Fruit fly (Drosophila melanogaster) whole organism, wandering third instar larva: Measurements from ENCODE around the gene mge.

Experiments used
- Abd-B ChIP-seq: fragments of >200 bp; optimal IDR thresholded peaks from 2 replicates; lab custom pipeline; 2017; ENCODE audit warnings: missing biosample characterization, missing genetic modification characterization
- CG32264 ChIP-seq: fragments of 200-800 bp; sonication (Bioruptor generic); optimal IDR thresholded peaks from 2 replicates; lab custom pipeline; 2016; ENCODE audit warnings: missing biosample characterization, missing genetic modification characterization
- CG9705 ChIP-seq: fragments of 200-800 bp; sonication (Bioruptor generic); optimal IDR thresholded peaks from 2 replicates; lab custom pipeline; 2018; ENCODE audit warnings: missing biosample characterization, mild to moderate bottlenecking, missing genetic modification characterization
- CrebA ChIP-seq: fragments of 200-800 bp; sonication (Bioruptor generic); optimal IDR thresholded peaks from 2 replicates; lab custom pipeline; 2016; ENCODE audit warnings: missing biosample characterization, mild to moderate bottlenecking, missing genetic modification characterization, borderline replicate concordance
- Dfd ChIP-seq: fragments of >200 bp; optimal IDR thresholded peaks from 2 replicates; lab custom pipeline; 2017; ENCODE audit warnings: missing biosample characterization, missing genetic modification characterization
- Dif ChIP-seq: fragments of 200-275, 200-300 bp; sonication (Bioruptor generic); optimal IDR thresholded peaks from 2 replicates; lab custom pipeline; 2018; ENCODE audit warnings: missing biosample characterization, missing genetic modification characterization; ENCODE audit not compliant: partially characterized antibody
- GATAd ChIP-seq: sonication (Bioruptor generic); optimal IDR thresholded peaks from 2 replicates; lab custom pipeline; 2016; ENCODE audit warnings: missing biosample characterization, missing genetic modification characterization
- HLH106 ChIP-seq: fragments of 200-800 bp; optimal IDR thresholded peaks from 3 replicates; lab custom pipeline; 2019; ENCODE audit warnings: missing biosample characterization, mild to moderate bottlenecking, missing genetic modification characterization, moderate library complexity
- Hnf4 ChIP-seq: fragments of 200-800 bp; sonication (Bioruptor generic); optimal IDR thresholded peaks from 2 replicates; lab custom pipeline; 2016; ENCODE audit warnings: missing biosample characterization, mild to moderate bottlenecking, missing genetic modification characterization
- Hr78 ChIP-seq: fragments of >200 bp; optimal IDR thresholded peaks from 2 replicates; lab custom pipeline; 2017; ENCODE audit warnings: missing biosample characterization, missing genetic modification characterization
- Hr83 ChIP-seq: fragments of 200-300 bp; sonication (Bioruptor generic); optimal IDR thresholded peaks from 2 replicates; lab custom pipeline; 2016; ENCODE audit warnings: missing biosample characterization, mild to moderate bottlenecking, missing genetic modification characterization, moderate library complexity; ENCODE audit not compliant: poor library complexity, severe bottlenecking
- Jra ChIP-seq: sonication (Bioruptor generic); optimal IDR thresholded peaks from 2 replicates; lab custom pipeline; 2016; ENCODE audit warnings: missing biosample characterization, missing genetic modification characterization
- Mio ChIP-seq: sonication (Bioruptor generic); optimal IDR thresholded peaks from 2 replicates; lab custom pipeline; 2016; ENCODE audit warnings: missing biosample characterization, missing genetic modification characterization
- Myc ChIP-seq: fragments of >200 bp; optimal IDR thresholded peaks from 2 replicates; lab custom pipeline; 2017
- N ChIP-seq: fragments of >200 bp; optimal IDR thresholded peaks from 2 replicates; lab custom pipeline; 2018; ENCODE audit warnings: missing biosample characterization, missing external identifiers, missing genetic modification characterization
- OdsH ChIP-seq: fragments of 200-800 bp; sonication (Bioruptor generic); optimal IDR thresholded peaks from 2 replicates; lab custom pipeline; 2016; ENCODE audit warnings: missing biosample characterization, mild to moderate bottlenecking, missing genetic modification characterization
- Rel ChIP-seq, 2 experiments: fragments of 200-800 bp; sonication (Bioruptor generic) in 1 of 2; optimal IDR thresholded peaks; 2 replicates in 1 of 2; 3 replicates in 1 of 2; lab custom pipeline; 2016 to 2019; ENCODE audit warnings: mild to moderate bottlenecking in 2 of 2, missing biosample characterization in 2 of 2, missing genetic modification characterization in 2 of 2, moderate library complexity in 1 of 2
- Sp1 ChIP-seq: fragments of 200-800 bp; sonication (Bioruptor generic); optimal IDR thresholded peaks from 3 replicates; lab custom pipeline; 2019; ENCODE audit warnings: missing biosample characterization, mild to moderate bottlenecking, missing genetic modification characterization, moderate library complexity
- Vsx2 ChIP-seq: fragments of 200-300, 225-300 bp; sonication (Bioruptor generic); optimal IDR thresholded peaks from 2 replicates; lab custom pipeline; 2018; ENCODE audit warnings: missing biosample characterization, missing genetic modification characterization; ENCODE audit not compliant: partially characterized antibody
- br ChIP-seq: fragments of 200-800 bp; sonication (Bioruptor generic); optimal IDR thresholded peaks from 2 replicates; lab custom pipeline; 2016; ENCODE audit warnings: missing biosample characterization, missing genetic modification characterization
- brk ChIP-seq: fragments of 200-800 bp; sonication (Bioruptor generic); optimal IDR thresholded peaks from 2 replicates; lab custom pipeline; 2016; ENCODE audit warnings: missing biosample characterization, mild to moderate bottlenecking, missing genetic modification characterization
- dl ChIP-seq, 2 experiments: fragments of 175-275, 200-275 bp in 1 of 2; fragments of 200-275 bp in 1 of 2; sonication (Bioruptor generic); optimal IDR thresholded peaks; lab custom pipeline; 2018; ENCODE audit warnings: mild to moderate bottlenecking in 2 of 2, missing biosample characterization in 2 of 2, missing genetic modification characterization in 2 of 2, moderate library complexity in 2 of 2; ENCODE audit not compliant: partially characterized antibody in 2 of 2, insufficient read depth in 1 of 2
- dmrt93B ChIP-seq: fragments of 200-800 bp; sonication (Bioruptor generic); optimal IDR thresholded peaks from 2 replicates; lab custom pipeline; 2018; ENCODE audit warnings: missing biosample characterization, mild to moderate bottlenecking, missing genetic modification characterization
- dsf ChIP-seq: sonication (Bioruptor generic); optimal IDR thresholded peaks from 2 replicates; lab custom pipeline; 2016; ENCODE audit warnings: missing biosample characterization, missing genetic modification characterization, borderline replicate concordance
- ey ChIP-seq: fragments of 200-800 bp; sonication (Bioruptor generic); optimal IDR thresholded peaks from 2 replicates; lab custom pipeline; 2016; ENCODE audit warnings: missing biosample characterization, missing genetic modification characterization
- foxo ChIP-seq, 2 experiments: fragments of 200-800 bp; sonication (Bioruptor generic); optimal IDR thresholded peaks; 2 replicates in 1 of 2; 3 replicates in 1 of 2; lab custom pipeline; 2016 to 2017; ENCODE audit warnings: missing biosample characterization in 2 of 2, missing genetic modification characterization in 2 of 2
- fru ChIP-seq: fragments of 200-800 bp; sonication (Bioruptor generic); optimal IDR thresholded peaks from 3 replicates; lab custom pipeline; 2016; ENCODE audit warnings: missing biosample characterization, mild to moderate bottlenecking, missing genetic modification characterization
- h ChIP-seq: fragments of 200-800 bp; sonication (Bioruptor generic); optimal IDR thresholded peaks from 3 replicates; lab custom pipeline; 2016; ENCODE audit warnings: missing biosample characterization, mild to moderate bottlenecking, missing genetic modification characterization
- jim ChIP-seq: fragments of 175-275, 200-325 bp; sonication (Bioruptor generic); optimal IDR thresholded peaks from 2 replicates; lab custom pipeline; 2016; ENCODE audit warnings: missing biosample characterization, mild to moderate bottlenecking, missing genetic modification characterization
- lola ChIP-seq: fragments of >200 bp; optimal IDR thresholded peaks from 2 replicates; lab custom pipeline; 2017; ENCODE audit warnings: missing biosample characterization, missing genetic modification characterization
- pan ChIP-seq: fragments of >200 bp; optimal IDR thresholded peaks from 2 replicates; lab custom pipeline; 2017
- rgr ChIP-seq: fragments of 200-800 bp; sonication (Bioruptor generic); optimal IDR thresholded peaks from 3 replicates; lab custom pipeline; 2016; ENCODE audit warnings: missing biosample characterization, mild to moderate bottlenecking, missing genetic modification characterization
- sv ChIP-seq: fragments of 200-800 bp; sonication (Bioruptor generic); optimal IDR thresholded peaks from 3 replicates; lab custom pipeline; 2016; ENCODE audit warnings: missing biosample characterization, missing genetic modification characterization
- usp ChIP-seq: fragments of >200 bp; optimal IDR thresholded peaks from 2 replicates; lab custom pipeline; 2017; ENCODE audit warnings: missing biosample characterization, missing genetic modification characterization
- woc ChIP-seq: sonication (Bioruptor generic); optimal IDR thresholded peaks from 2 replicates; lab custom pipeline; 2016; ENCODE audit warnings: missing biosample characterization, mild to moderate bottlenecking, missing genetic modification characterization

Gene mge

DNA sequence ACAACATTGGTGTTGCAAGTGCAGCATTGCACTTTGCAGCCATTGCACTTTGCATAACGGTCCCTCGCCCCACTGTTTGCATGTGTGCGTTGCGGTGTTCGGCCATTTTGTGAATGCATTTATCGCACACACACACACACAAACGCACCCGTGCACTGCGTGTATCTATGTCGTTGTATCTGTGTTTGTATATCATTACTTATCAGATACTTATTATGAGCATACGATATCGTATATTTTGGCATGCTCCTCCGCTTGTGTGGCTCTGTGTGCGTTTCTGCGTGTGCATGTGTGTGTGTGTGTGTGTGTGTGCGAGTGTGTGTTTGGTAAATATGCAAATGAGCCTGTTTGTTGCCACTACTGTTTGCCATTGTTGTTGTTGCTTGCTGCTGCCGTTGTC lies 32.9 kb downstream of the mge start:
- TF ChIP-seq Dfd: peak; percentile 67
- no peak for TF ChIP-seq Sp1 (GFP tag; lab: Kevin White, UChicago)

DNA sequence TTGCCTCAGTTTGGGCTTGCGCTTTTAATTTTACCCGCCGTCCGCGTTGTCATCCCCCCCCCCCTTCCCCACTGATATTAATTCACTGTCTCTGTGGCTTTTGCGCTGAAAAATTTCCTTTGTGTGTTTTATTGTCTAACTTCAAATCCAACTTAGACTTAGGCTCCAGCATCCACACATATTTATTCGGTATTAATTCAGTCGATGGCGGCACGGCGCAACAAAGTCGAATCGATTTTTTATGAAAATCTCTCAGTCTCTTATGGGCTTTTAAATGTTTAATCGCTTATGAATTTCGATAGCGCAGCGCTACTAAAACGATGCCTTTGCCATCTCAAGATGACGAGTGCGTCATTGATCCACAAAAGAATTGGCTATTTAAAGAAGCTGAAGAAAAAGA lies 33.7 kb downstream of the mge start:
- no peak for TF ChIP-seq h
- TF ChIP-seq pan (lab: Kevin White, UChicago): no peak
- no peak for TF ChIP-seq Abd-B (GFP tag; lab: Kevin White, UChicago)
- TF ChIP-seq ey (GFP tag; lab: Kevin White, UChicago): no peak
- TF ChIP-seq fru (GFP tag; lab: Kevin White, UChicago): no peak
- no peak for TF ChIP-seq Vsx2 (GFP tag; lab: Kevin White, UChicago)
- no peak for TF ChIP-seq Rel (GFP tag; optimal IDR thresholded peaks at IDR 0.05; lab: Kevin White, UChicago)
- TF ChIP-seq Rel (tag; optimal IDR thresholded peaks at IDR 0.05; lab: Kevin White, UChicago): no peak
- TF ChIP-seq brk: no peak
- no peak for TF ChIP-seq OdsH (GFP tag; lab: Kevin White, UChicago)
- TF ChIP-seq Myc (lab: Kevin White, UChicago): no peak
- no peak for TF ChIP-seq rgr (GFP tag; lab: Kevin White, UChicago)
- TF ChIP-seq dsf: no peak
- no peak for TF ChIP-seq usp (GFP tag; lab: Kevin White, UChicago)
- no peak for TF ChIP-seq foxo (GFP tag; optimal IDR thresholded peaks at IDR 0.05; lab: Kevin White, UChicago)
- TF ChIP-seq Mio (GFP tag; lab: Kevin White, UChicago): no peak
- no peak for TF ChIP-seq jim (GFP tag; lab: Kevin White, UChicago)
- TF ChIP-seq woc: no peak
- TF ChIP-seq GATAd (GFP tag; lab: Kevin White, UChicago): no peak
- TF ChIP-seq Sp1 (GFP tag; lab: Kevin White, UChicago): no peak
- no peak for TF ChIP-seq N (GFP tag; lab: Kevin White, UChicago)

DNA sequence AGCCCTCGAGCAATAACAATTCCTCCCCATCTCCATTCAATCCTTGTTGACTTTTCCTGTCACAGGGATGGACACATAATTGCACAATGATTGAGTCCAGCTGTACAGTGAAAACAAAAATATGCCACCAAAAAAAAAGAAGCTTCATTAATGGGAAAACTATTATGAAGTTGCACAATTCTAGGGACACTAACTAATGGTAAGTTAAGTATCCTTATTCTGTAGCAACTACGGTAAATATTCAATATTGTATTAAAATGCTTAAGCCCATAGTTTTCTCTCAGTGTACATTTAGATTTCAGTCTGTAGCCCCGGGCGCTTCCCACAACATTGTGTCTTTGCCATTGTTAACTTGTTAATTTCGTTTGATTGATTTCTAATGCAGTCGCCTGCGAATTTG lies 34.7 kb downstream of the mge start:
- TF ChIP-seq sv (GFP tag; lab: Kevin White, UChicago) (peak; percentile 13), foxo (GFP tag; optimal IDR thresholded peaks at IDR 0.05; lab: Kevin White, UChicago) (no peak)

DNA sequence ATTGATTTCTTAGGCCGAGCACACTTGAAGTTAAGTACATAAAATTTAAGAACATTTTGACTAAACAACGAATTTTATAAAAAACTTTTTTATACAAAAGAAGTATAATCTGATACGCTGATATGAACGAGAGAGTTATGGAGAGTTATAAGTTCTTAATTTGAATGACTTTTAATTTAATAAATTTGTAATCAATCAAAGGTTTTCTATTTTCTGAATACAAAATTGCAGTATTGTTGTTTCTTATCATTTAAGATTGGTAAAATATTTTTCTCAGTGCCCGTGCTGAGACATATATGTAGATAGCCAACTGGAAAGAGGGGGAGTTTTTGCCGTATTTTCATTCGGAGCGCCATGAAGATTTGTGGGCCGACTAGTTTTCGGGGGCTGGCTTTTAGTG lies 36.6 kb downstream of the mge start:
- TF ChIP-seq woc: no peak
- no peak for TF ChIP-seq sv (GFP tag; lab: Kevin White, UChicago)
- TF ChIP-seq br (GFP tag; lab: Kevin White, UChicago): no peak
- no peak for TF ChIP-seq Dif (GFP tag; lab: Kevin White, UChicago)
- TF ChIP-seq Jra (GFP tag; lab: Kevin White, UChicago): no peak

DNA sequence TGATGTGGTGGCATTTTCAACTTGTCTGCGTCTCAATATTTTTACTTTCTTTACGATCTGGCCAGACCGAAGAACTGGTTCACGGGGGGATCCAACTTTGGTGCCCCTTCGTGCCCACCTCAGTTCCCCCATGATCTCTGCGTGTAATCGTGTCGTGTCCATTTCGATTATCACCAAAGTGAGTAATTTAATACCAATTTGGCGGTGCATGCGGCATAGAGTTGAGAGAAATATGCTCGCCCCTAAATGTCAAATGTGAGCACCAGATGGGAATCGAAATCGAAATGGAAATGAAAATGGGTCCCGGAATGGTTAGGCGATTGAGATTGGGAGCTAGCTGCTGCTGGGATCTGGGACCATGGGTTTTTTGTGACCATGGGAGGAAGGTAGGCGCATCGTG lies 38.4 kb downstream of the mge start:
- no peak for TF ChIP-seq HLH106
- no peak for TF ChIP-seq Hr83
- no peak for TF ChIP-seq Dfd
- no peak for TF ChIP-seq ey (GFP tag; lab: Kevin White, UChicago)
- TF ChIP-seq Hr78 (GFP tag; lab: Kevin White, UChicago): no peak
- TF ChIP-seq Sp1 (GFP tag; lab: Kevin White, UChicago): no peak

DNA sequence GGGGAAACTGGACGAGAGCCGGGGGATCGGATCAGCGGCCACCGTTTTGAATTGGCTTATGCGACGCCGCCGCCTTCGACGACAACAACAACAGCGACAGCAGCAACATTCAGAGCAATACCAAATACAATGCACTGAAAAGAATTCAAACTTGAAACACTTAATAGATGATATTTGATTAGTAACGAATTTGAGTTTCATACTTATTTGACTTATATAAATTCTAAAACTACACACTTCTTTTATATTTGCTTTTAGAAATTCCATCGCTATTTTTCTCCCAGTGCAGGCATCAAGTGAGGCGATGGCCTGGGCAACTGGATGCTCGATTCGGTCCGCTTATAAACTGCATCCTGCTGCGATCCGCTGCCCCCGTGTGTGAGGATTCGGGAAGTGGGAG lies 41.7 kb downstream of the mge start:
- peak; percentile 83 for TF ChIP-seq fru (GFP tag; lab: Kevin White, UChicago)
- TF ChIP-seq Abd-B (GFP tag; lab: Kevin White, UChicago): no peak
- peak; percentile 66 for TF ChIP-seq brk
- peak; percentile 20 for TF ChIP-seq Dfd
- peak; percentile 79 for TF ChIP-seq br (GFP tag; lab: Kevin White, UChicago)
- TF ChIP-seq foxo (GFP tag; optimal IDR thresholded peaks at IDR 0.05; lab: Kevin White, UChicago): peak; percentile 15 to 80
- peak; percentile 73 for TF ChIP-seq woc
- TF ChIP-seq Rel (GFP tag; optimal IDR thresholded peaks at IDR 0.05; lab: Kevin White, UChicago): peak; percentile 57
- TF ChIP-seq Rel (tag; optimal IDR thresholded peaks at IDR 0.05; lab: Kevin White, UChicago): peak; percentile 35
- no peak for TF ChIP-seq CG9705 (GFP tag; lab: Kevin White, UChicago)
- peak; percentile 84 for TF ChIP-seq ey (GFP tag; lab: Kevin White, UChicago)
- TF ChIP-seq CG32264: peak; percentile 59
- no peak for TF ChIP-seq dl (GFP tag; optimal IDR thresholded peaks at IDR 0.05; lab: Kevin White, UChicago; ENCODE audit: insufficient read depth in 1 of 2, partially characterized antibody in 2 of 2)
- TF ChIP-seq Hnf4: peak; percentile 82
- TF ChIP-seq Hr83: no peak
- TF ChIP-seq Hr78 (GFP tag; lab: Kevin White, UChicago): no peak
- peak; percentile 80 for TF ChIP-seq HLH106
- peak; percentile 79 for TF ChIP-seq Sp1 (GFP tag; lab: Kevin White, UChicago)
- TF ChIP-seq CrebA (GFP tag; lab: Kevin White, UChicago): no peak
- TF ChIP-seq Vsx2 (GFP tag; lab: Kevin White, UChicago): no peak
- peak; percentile 89 for TF ChIP-seq h
- TF ChIP-seq lola (GFP tag; lab: Kevin White, UChicago): no peak
- TF ChIP-seq GATAd (GFP tag; lab: Kevin White, UChicago): no peak
- TF ChIP-seq Jra (GFP tag; lab: Kevin White, UChicago): peak; percentile 58
- TF ChIP-seq usp (GFP tag; lab: Kevin White, UChicago): no peak
- TF ChIP-seq pan (lab: Kevin White, UChicago): no peak
- peak; percentile 20 for TF ChIP-seq dmrt93B (GFP tag; lab: Kevin White, UChicago)
- no peak for TF ChIP-seq sv (GFP tag; lab: Kevin White, UChicago)
- no peak for TF ChIP-seq N (GFP tag; lab: Kevin White, UChicago)
- no peak for TF ChIP-seq Mio (GFP tag; lab: Kevin White, UChicago)
- TF ChIP-seq Dif (GFP tag; lab: Kevin White, UChicago): no peak
- no peak for TF ChIP-seq jim (GFP tag; lab: Kevin White, UChicago)
- TF ChIP-seq OdsH (GFP tag; lab: Kevin White, UChicago): peak; percentile 76
- TF ChIP-seq rgr (GFP tag; lab: Kevin White, UChicago): peak; percentile 79
